Worm (Caenorhabditis elegans): ENCODE measurements around the gene spe-39.

- no peak for TF ChIP-seq snpc-4 (tag; optimal IDR thresholded peaks at IDR 0.05)
- TF ChIP-seq nhr-25 (tag; optimal IDR thresholded peaks at IDR 0.05), result no peak
- TF ChIP-seq elt-3 (tag; optimal IDR thresholded peaks at IDR 0.05), result no peak
- TF ChIP-seq ztf-11 (tag; optimal IDR thresholded peaks at IDR 0.05), result no peak
- no peak for TF ChIP-seq ztf-4 (tag; optimal IDR thresholded peaks at IDR 0.05)
- TF ChIP-seq ceh-28 (tag; optimal IDR thresholded peaks at IDR 0.05), result no peak
Measured at ce11 chrV:6799564-6799963, 14.3 kb downstream of the spe-39 start, which contains the start of gene dmsr-9.
